Worm (Caenorhabditis elegans) whole organism, early embryonic: ENCODE results near the gene C55A6.10.
A peak's percentile ranks its signal among the peaks of the same experiment; 100 is the strongest.
"Not testable (repeated sequence)": the region's sequence is repeated elsewhere in the genome, so short reads cannot be mapped to it uniquely, and the experiment has no call there.

Experiments used
- B0310.2 ChIP-seq: sonication (generic microtip); optimal IDR thresholded peaks from 2 replicates; lab custom pipeline; 2016; ENCODE audit warnings: mild to moderate bottlenecking, missing genetic modification characterization, missing compliant biosample characterization
- F13C5.2 ChIP-seq: sonication (generic microtip); optimal IDR thresholded peaks from 2 replicates; lab custom pipeline; 2017; ENCODE audit warnings: mild to moderate bottlenecking, missing genetic modification characterization, inconsistent platforms, missing compliant biosample characterization
- aly-1 ChIP-seq: sonication (generic microtip); optimal IDR thresholded peaks from 2 replicates; lab custom pipeline; 2016; ENCODE audit warnings: missing genetic modification characterization, missing compliant biosample characterization
- ama-1 ChIP-seq: fragments of 150-350 bp; optimal IDR thresholded peaks from 2 replicates; lab custom pipeline; 2014
- ceh-13 ChIP-seq: fragments of 200-800 bp; sonication (Bioruptor generic); optimal IDR thresholded peaks from 2 replicates; lab custom pipeline; 2018; ENCODE audit warnings: mild to moderate bottlenecking, missing genetic modification characterization, missing compliant biosample characterization
- ceh-36 ChIP-seq: sonication (generic microtip); optimal IDR thresholded peaks from 2 replicates; lab custom pipeline; 2016; ENCODE audit warnings: missing genetic modification characterization, inconsistent platforms, missing compliant biosample characterization
- ets-7 ChIP-seq: sonication (generic microtip); optimal IDR thresholded peaks from 2 replicates; lab custom pipeline; 2016; ENCODE audit warnings: missing genotype, missing genetic modification characterization, missing compliant biosample characterization
- flt-1 ChIP-seq: fragments of 200-800 bp; sonication (Bioruptor generic); IDR thresholded peaks from 2 replicates; pipeline ENCODE4 v1.3.6; 2022; ENCODE audit warnings: missing genetic modification characterization, missing compliant biosample characterization
- hmbx-1 ChIP-seq: sonication (generic microtip); optimal IDR thresholded peaks from 2 replicates; lab custom pipeline; 2016; ENCODE audit warnings: mild to moderate bottlenecking, missing genetic modification characterization, missing compliant biosample characterization
- hmg-4 ChIP-seq: fragments of 200-800 bp; sonication (Bioruptor generic); optimal IDR thresholded peaks from 2 replicates; lab custom pipeline; 2018; ENCODE audit warnings: mild to moderate bottlenecking, missing genetic modification characterization, missing compliant biosample characterization
- hnd-1 ChIP-seq: sonication (generic microtip); optimal IDR thresholded peaks from 2 replicates; lab custom pipeline; 2016; ENCODE audit warnings: missing genetic modification characterization, missing compliant biosample characterization
- pes-1 ChIP-seq: fragments of 200-800 bp; sonication (Bioruptor generic); IDR thresholded peaks from 2 replicates; pipeline ENCODE4 v1.3.6; 2022; ENCODE audit warnings: missing genetic modification reagents, missing genetic modification characterization, missing compliant biosample characterization
- scrt-1 ChIP-seq: fragments of 200-800 bp; sonication (Bioruptor generic); IDR thresholded peaks from 2 replicates; pipeline ENCODE4 v1.3.6; 2022; ENCODE audit warnings: missing genetic modification characterization, missing compliant biosample characterization
- sea-1 ChIP-seq: fragments of 200-800 bp; sonication (Bioruptor generic); conservative IDR thresholded peaks from 2 replicates; pipeline ENCODE4 v1.3.6; 2022; ENCODE audit warnings: missing genetic modification characterization, missing compliant biosample characterization
- tbx-11 ChIP-seq: fragments of 200-800 bp; sonication (Bioruptor generic); IDR thresholded peaks from 2 replicates; pipeline ENCODE4 v1.3.6; 2022; ENCODE audit warnings: missing genetic modification characterization, missing compliant biosample characterization
- tbx-37 ChIP-seq: fragments of 200-800 bp; sonication (Bioruptor generic); conservative IDR thresholded peaks from 2 replicates; pipeline ENCODE4 v1.3.6; 2022; ENCODE audit warnings: missing genetic modification reagents, missing genetic modification characterization, missing compliant biosample characterization
- tra-4 ChIP-seq: sonication (generic microtip); optimal IDR thresholded peaks from 2 replicates; lab custom pipeline; 2017; ENCODE audit warnings: missing genetic modification characterization, missing compliant biosample characterization

Gene C55A6.10

DNA sequence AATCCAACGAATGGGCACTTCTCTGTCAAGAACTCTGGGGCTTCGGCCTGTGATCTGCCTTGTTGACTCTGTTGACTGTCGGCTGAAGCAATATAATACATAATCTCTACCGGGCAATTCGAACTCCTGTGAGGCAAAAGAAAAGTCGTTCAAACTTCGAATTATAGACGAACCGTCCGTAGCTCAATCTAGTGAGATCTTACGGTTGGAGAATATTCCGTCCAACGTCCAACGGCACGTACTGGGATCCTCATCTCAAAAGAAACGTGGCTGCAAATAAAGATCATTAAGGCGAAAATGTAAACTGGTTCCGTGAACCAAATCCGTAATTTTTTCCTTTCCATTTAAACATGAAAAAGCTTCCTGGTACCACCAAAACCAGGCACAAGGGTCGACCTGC is 24.4 kb upstream of the C55A6.10 start, which contains the start of gene T11F9.14:
Gene T11F9.14 (minus strand): TSS at position 101 of the 400 bp plus-strand sequence.
- not testable (repeated sequence) for TF ChIP-seq pes-1; F13C5.2; tbx-11 (GFP tag; lab: Robert Waterston, UW)

DNA sequence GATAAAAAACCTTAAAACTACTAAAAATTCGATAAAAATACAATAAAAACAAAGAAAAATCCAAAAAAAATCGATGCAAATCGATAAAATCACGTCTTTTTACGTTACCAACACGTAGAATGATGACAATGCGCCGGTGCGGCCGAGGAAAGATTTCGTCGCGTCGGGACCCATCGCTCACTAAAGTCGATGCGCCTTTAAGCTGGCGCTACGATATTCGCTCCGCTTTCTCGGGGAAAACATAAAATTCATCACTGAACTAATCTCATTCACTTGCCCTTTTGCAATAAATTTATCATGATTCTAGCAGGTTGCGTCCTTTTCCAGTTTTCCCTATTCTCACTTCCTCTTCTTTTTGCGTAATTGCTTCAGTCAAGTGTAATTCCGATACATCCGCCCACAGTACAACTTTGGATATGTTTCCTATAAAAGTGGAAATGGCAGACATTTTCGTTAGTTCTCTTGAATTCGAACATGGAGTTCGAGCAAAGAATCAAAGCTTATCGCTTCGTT is 21.5 kb upstream of the C55A6.10 start, which contains the start of gene col-157:
Gene col-157 (plus strand): TSS at position 463 of the 513 bp plus-strand sequence.
- TF ChIP-seq tbx-37; hmg-4; B0310.2 (tag; lab: Kevin White, UChicago): not testable (repeated sequence)

DNA sequence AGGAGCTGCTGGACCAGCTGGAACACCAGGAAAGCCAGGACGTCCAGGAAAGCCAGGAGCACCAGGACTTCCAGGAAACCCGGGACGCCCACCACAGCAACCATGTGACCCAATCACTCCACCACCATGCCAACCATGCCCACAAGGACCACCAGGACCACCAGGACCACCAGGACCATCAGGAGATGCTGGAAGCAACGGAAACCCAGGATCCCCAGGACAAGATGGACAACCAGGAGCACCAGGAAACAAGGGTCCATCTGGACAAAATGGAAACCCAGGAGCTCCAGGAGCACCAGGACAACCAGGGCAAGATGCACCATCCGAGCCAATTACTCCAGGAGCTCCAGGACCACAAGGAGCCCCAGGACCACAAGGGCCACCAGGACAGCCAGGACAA is 20.7 kb upstream of the C55A6.10 start:
- TF ChIP-seq tbx-11 (GFP tag; lab: Robert Waterston, UW) (0 out of 2 replicates have a peak, but pooled peaks have one; percentile 9), F13C5.2 (no peak)

DNA sequence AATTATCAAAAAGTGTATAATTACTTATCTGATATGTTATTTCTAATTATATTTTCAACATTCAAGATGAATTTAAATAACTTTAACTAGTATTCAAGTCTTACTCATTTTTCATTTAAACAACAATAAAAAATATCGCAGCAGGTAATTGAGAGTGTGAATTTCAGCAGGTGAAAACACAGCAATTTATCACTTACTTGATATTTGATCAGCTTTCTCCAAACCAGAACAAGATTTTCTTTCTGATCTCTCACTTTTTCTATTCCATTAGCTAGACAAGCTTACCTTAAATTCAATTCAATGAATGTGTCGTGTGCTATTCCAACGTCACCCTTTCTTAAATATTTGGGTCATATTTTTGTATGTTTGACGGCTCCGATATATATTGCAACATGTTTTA is 19.6 kb upstream of the C55A6.10 start, which contains the start of gene srh-1:
Gene srh-1 (plus strand): TSS at position 301 of the 400 bp plus-strand sequence.
- TF ChIP-seq F13C5.2 (no peak), tbx-11 (GFP tag; lab: Robert Waterston, UW) (no peak), ceh-36 (tag; lab: Kevin White, UChicago) (no peak), hmbx-1 (tag; lab: Kevin White, UChicago) (no peak), hmg-4 (no peak), sea-1 (GFP tag; lab: Robert Waterston, UW) (no peak), ceh-13 (GFP tag; lab: Kevin White, UChicago) (no peak), pes-1 (no peak), flt-1 (GFP tag; lab: Robert Waterston, UW) (no peak), hnd-1 (tag; lab: Kevin White, UChicago) (no peak), tra-4 (tag; lab: Kevin White, UChicago) (no peak), ets-7 (tag; lab: Kevin White, UChicago) (no peak), B0310.2 (tag; lab: Kevin White, UChicago) (no peak), ama-1 (no peak), tbx-37 (no peak), scrt-1 (no peak)

DNA sequence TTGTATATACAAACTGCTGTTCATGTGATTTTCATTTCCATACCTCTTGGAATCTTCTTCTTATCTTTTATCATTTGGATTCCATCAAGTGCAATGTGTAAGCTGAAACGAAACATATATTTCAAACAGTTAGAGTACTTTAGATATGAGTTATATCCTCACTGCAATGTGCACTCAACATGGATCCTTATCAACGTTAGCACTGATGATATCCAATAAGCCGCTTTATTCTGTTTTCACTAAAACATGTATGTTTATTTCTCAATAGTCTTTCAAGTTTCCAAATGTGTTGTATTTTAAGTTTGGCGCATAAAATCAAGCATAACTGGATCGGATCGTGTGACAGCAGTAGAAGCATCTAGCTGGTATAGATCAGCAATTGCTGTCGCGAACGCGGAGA is 18.5 kb upstream of the C55A6.10 start, which contains the start of gene T11F9.10:
Gene T11F9.10 (plus strand): TSS at position 301 of the 400 bp plus-strand sequence.
- TF ChIP-seq hnd-1 (tag; lab: Kevin White, UChicago) (no peak), ceh-13 (GFP tag; lab: Kevin White, UChicago) (no peak)

DNA sequence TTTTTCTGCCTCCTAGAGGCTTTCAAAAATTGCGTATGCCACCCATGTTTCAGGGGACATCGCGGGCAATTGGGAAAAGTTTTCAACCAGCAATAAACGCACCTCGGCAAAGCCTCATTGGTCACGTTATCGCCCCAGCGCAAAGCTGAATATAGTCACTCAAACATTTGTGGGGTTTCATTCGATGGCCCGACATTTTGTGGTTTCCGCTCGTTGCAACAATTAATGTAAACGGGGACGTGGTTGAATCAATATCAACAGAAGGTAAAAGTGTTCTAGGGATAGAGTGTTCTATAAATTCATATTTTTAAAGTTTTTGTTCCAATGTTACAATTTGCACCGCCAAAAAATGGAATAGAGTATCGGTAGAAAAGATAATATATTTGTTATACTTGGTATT is 16.9 kb upstream of the C55A6.10 start:
- TF ChIP-seq sea-1 (GFP tag; lab: Robert Waterston, UW) (no peak), flt-1 (GFP tag; lab: Robert Waterston, UW) (no peak), tbx-11 (GFP tag; lab: Robert Waterston, UW) (no peak), F13C5.2 (no peak), ceh-13 (GFP tag; lab: Kevin White, UChicago) (no peak), hnd-1 (tag; lab: Kevin White, UChicago) (no peak), ets-7 (tag; lab: Kevin White, UChicago) (no peak)

DNA sequence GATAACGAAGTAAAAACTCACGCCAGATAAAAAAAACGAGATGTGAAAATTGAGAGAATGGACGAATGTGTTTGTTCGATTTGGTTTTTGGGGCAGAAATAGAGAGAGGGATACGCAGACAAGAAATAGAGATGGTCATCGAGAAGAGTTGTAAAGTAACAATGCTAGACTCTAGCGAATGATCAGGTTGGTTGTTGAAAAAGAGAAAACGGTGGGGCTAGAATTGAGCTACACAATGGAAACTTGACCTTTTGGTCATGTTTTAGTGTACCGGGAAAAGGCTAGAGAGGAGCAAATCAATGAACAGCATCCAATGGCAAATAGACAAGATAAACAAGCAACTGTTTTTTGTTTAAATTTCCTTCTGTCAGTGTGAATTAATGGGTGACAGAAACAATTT is 14.8 kb upstream of the C55A6.10 start, which contains the start of gene dhs-19:
Gene dhs-19 (minus strand): TSS at position 101 of the 400 bp plus-strand sequence.
- TF ChIP-seq ama-1: no peak
- TF ChIP-seq hmg-4: no peak
- no peak for TF ChIP-seq tra-4 (tag; lab: Kevin White, UChicago)

DNA sequence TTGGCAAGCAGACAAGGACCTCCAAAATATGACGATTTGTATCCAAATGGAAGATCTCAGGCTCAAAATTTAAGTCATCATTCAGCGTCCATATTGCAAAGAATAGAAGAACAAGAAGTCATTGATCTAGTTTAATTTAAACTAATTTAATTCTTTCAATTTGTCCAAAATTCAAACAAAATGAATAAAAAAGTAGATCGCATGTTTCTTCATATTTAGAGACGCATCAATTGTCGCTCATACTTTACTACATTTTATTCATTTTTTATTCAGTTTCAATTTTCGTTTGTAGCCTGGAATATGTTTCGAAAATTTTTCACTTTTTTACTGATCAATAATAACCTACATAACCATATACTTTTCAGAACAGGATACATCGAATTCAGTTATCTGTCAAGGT is 12.7 kb upstream of the C55A6.10 start, which contains the start of gene T11F9.21:
Gene T11F9.21 (plus strand): TSS at position 301 of the 400 bp plus-strand sequence.
- no peak for TF ChIP-seq tbx-37
- TF ChIP-seq ets-7 (tag; lab: Kevin White, UChicago): no peak
- no peak for TF ChIP-seq B0310.2 (tag; lab: Kevin White, UChicago)
- no peak for TF ChIP-seq aly-1
- TF ChIP-seq F13C5.2: no peak
- no peak for TF ChIP-seq ama-1
- no peak for TF ChIP-seq sea-1 (GFP tag; lab: Robert Waterston, UW)
- no peak for TF ChIP-seq pes-1
- no peak for TF ChIP-seq scrt-1
- TF ChIP-seq ceh-13 (GFP tag; lab: Kevin White, UChicago): no peak
- TF ChIP-seq hnd-1 (tag; lab: Kevin White, UChicago): no peak
- TF ChIP-seq tbx-11 (GFP tag; lab: Robert Waterston, UW): no peak
- TF ChIP-seq ceh-36 (tag; lab: Kevin White, UChicago): no peak

DNA sequence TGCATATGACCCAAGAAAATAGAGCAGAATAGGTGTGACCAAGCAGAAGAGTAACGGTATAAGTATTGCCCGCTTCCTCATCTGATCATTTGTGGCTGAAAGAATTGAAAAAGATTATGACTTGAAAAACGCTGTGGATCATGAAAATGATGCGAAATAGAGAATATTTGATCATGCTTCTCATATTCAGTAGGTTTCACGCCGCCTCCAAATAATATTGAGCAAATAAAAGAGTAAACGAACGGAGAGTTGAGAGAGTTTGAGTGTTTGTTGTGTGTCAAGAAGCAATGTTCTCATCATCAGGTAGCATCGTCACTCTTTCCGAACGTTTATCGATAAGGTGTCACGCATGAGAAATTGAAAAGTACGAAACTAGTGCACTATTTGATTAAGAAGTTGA is 8.9 kb upstream of the C55A6.10 start, which contains the start of gene htrl-1:
Gene htrl-1 (minus strand): TSS at position 101 of the 400 bp plus-strand sequence.
- TF ChIP-seq flt-1 (GFP tag; lab: Robert Waterston, UW): no peak
- TF ChIP-seq ama-1: no peak
- no peak for TF ChIP-seq hnd-1 (tag; lab: Kevin White, UChicago)
- no peak for TF ChIP-seq scrt-1
- TF ChIP-seq tbx-37: no peak
- TF ChIP-seq ets-7 (tag; lab: Kevin White, UChicago): no peak
- no peak for TF ChIP-seq tbx-11 (GFP tag; lab: Robert Waterston, UW)
- TF ChIP-seq F13C5.2: no peak
- no peak for TF ChIP-seq sea-1 (GFP tag; lab: Robert Waterston, UW)
- TF ChIP-seq ceh-13 (GFP tag; lab: Kevin White, UChicago): no peak
